Fruit fly (Drosophila melanogaster) whole organism, embryonic: ENCODE measurements around the gene Irk1.

ENCODE experiments used
- Atf-2 ChIP-seq: fragments of 200-800 bp; sonication (Bioruptor generic); optimal IDR thresholded peaks from 2 replicates; lab custom pipeline; 2016; ENCODE audit warnings: missing biosample characterization, missing genetic modification characterization
- CG10147 ChIP-seq: fragments of 200-800 bp; sonication (Bioruptor generic); optimal IDR thresholded peaks from 2 replicates; lab custom pipeline; 2019; ENCODE audit warnings: missing biosample characterization, mild to moderate bottlenecking, missing genetic modification characterization, moderate library complexity
- CG1024 ChIP-seq: fragments of 200-800 bp; sonication (Bioruptor generic); IDR thresholded peaks from 2 replicates; pipeline ENCODE4 v1.3.6; 2022; ENCODE audit warnings: missing biosample characterization, missing genetic modification characterization
- CG11093 ChIP-seq: fragments of 200-800 bp; sonication (Bioruptor generic); IDR thresholded peaks from 3 replicates; pipeline ENCODE4 v1.3.6; 2022; ENCODE audit warnings: missing biosample characterization, missing genetic modification characterization
- CG12104 ChIP-seq: fragments of 200-800 bp; sonication (Bioruptor generic); optimal IDR thresholded peaks from 3 replicates; lab custom pipeline; 2016; ENCODE audit warnings: missing biosample characterization, missing genetic modification characterization
- CG12219 ChIP-seq: fragments of 200-800 bp; sonication (Bioruptor generic); optimal IDR thresholded peaks from 3 replicates; lab custom pipeline; 2018; ENCODE audit warnings: missing biosample characterization, mild to moderate bottlenecking, missing genetic modification characterization
- CG12391 ChIP-seq: fragments of 200-800 bp; sonication (Bioruptor generic); optimal IDR thresholded peaks from 3 replicates; lab custom pipeline; 2018; ENCODE audit warnings: missing biosample characterization, mild to moderate bottlenecking, missing genetic modification characterization, moderate library complexity
- CG13123 ChIP-seq: fragments of 200-800 bp; sonication (Bioruptor generic); optimal IDR thresholded peaks from 2 replicates; lab custom pipeline; 2016; ENCODE audit warnings: missing biosample characterization, missing genetic modification characterization
- CG13894 ChIP-seq: fragments of 200-800 bp; sonication (Bioruptor generic); optimal IDR thresholded peaks from 3 replicates; lab custom pipeline; 2018; ENCODE audit warnings: missing biosample characterization, mild to moderate bottlenecking, missing genetic modification characterization, moderate library complexity
- CG14860 ChIP-seq: fragments of 200-800 bp; sonication (Bioruptor generic); IDR thresholded peaks from 3 replicates; pipeline ENCODE4 v1.3.6; 2022; ENCODE audit warnings: missing biosample characterization, missing genetic modification characterization; ENCODE audit not compliant: partially characterized antibody
- CG15011 ChIP-seq: fragments of 200-800 bp; sonication (Bioruptor generic); optimal IDR thresholded peaks from 3 replicates; lab custom pipeline; 2018; ENCODE audit warnings: missing biosample characterization, mild to moderate bottlenecking, missing genetic modification characterization
- CG17328 ChIP-seq: fragments of 200-800 bp; sonication (Bioruptor generic); IDR thresholded peaks from 2 replicates; pipeline ENCODE4 v1.3.6; 2022; ENCODE audit warnings: missing biosample characterization, missing genetic modification characterization
- CG2202 ChIP-seq: fragments of 200-800 bp; sonication (Bioruptor generic); optimal IDR thresholded peaks from 2 replicates; lab custom pipeline; 2018; ENCODE audit warnings: missing biosample characterization, mild to moderate bottlenecking, missing genetic modification characterization
- CG32772 ChIP-seq: fragments of 200-800 bp; sonication (Bioruptor generic); IDR thresholded peaks from 2 replicates; pipeline ENCODE4 v1.3.6; 2022; ENCODE audit warnings: missing biosample characterization, missing genetic modification characterization
- CG4360 ChIP-seq: fragments of 200-800 bp; sonication (Bioruptor generic); IDR thresholded peaks from 2 replicates; pipeline ENCODE4 v1.3.6; 2022; ENCODE audit warnings: missing biosample characterization, missing genetic modification characterization
- CG43689 ChIP-seq: fragments of 200-800 bp; sonication (Bioruptor generic); IDR thresholded peaks from 2 replicates; pipeline ENCODE4 v1.3.6; 2022; ENCODE audit warnings: missing biosample characterization, missing genetic modification characterization
- CG4424 ChIP-seq: fragments of 200-800 bp; sonication (Bioruptor generic); optimal IDR thresholded peaks from 3 replicates; lab custom pipeline; 2016; ENCODE audit warnings: missing biosample characterization, missing genetic modification characterization
- CG5180 ChIP-seq: fragments of 200-800 bp; sonication (Bioruptor generic); optimal IDR thresholded peaks from 3 replicates; lab custom pipeline; 2017; ENCODE audit warnings: missing biosample characterization, missing genetic modification characterization, mild to moderate bottlenecking, moderate library complexity, missing genetic modification reagents
- CG6254 ChIP-seq: fragments of 200-800 bp; sonication (Bioruptor generic); optimal IDR thresholded peaks from 3 replicates; lab custom pipeline; 2017; ENCODE audit warnings: mild to moderate bottlenecking, missing biosample characterization, missing genetic modification reagents, missing genetic modification characterization
- CG7839 ChIP-seq: fragments of 200-800 bp; sonication (Bioruptor generic); optimal IDR thresholded peaks from 3 replicates; lab custom pipeline; 2018; ENCODE audit warnings: missing biosample characterization, mild to moderate bottlenecking, missing genetic modification characterization, moderate library complexity
- CG9797 ChIP-seq: fragments of 200-800 bp; sonication (Bioruptor generic); optimal IDR thresholded peaks from 3 replicates; lab custom pipeline; 2018; ENCODE audit warnings: missing biosample characterization, mild to moderate bottlenecking, missing genetic modification characterization
- CG9932 ChIP-seq: fragments of 200-800 bp; sonication (Bioruptor generic); IDR thresholded peaks from 2 replicates; pipeline ENCODE4 v1.3.6; 2022; ENCODE audit warnings: missing biosample characterization, missing genetic modification characterization
- Hr51 ChIP-seq, 2 experiments: fragments of 200-800 bp; sonication (Bioruptor generic); optimal IDR thresholded peaks; 2 replicates in 1 of 2; 3 replicates in 1 of 2; lab custom pipeline; 2016 to 2018; ENCODE audit warnings: missing biosample characterization in 2 of 2, missing genetic modification characterization in 2 of 2, mild to moderate bottlenecking in 1 of 2, moderate library complexity in 1 of 2
- Meics ChIP-seq: fragments of 200-800 bp; sonication (Bioruptor generic); optimal IDR thresholded peaks from 2 replicates; lab custom pipeline; 2017; ENCODE audit warnings: missing biosample characterization, mild to moderate bottlenecking, missing genetic modification characterization
- Mes4 ChIP-seq: fragments of 200-800 bp; sonication (Bioruptor generic); optimal IDR thresholded peaks from 2 replicates; lab custom pipeline; 2016; ENCODE audit warnings: missing biosample characterization, missing genetic modification characterization
- Myb ChIP-seq: fragments of 200-800 bp; sonication (Bioruptor generic); optimal IDR thresholded peaks from 2 replicates; lab custom pipeline; 2016; ENCODE audit warnings: missing biosample characterization, missing genetic modification characterization
- Opbp ChIP-seq: fragments of 200-800 bp; sonication (Bioruptor generic); IDR thresholded peaks from 3 replicates; pipeline ENCODE4 v1.3.6; 2022; ENCODE audit warnings: missing biosample characterization, missing genetic modification characterization; ENCODE audit not compliant: partially characterized antibody
- Xrp1 ChIP-seq: fragments of 200-800 bp; sonication (Bioruptor generic); IDR thresholded peaks from 2 replicates; pipeline ENCODE4 v1.3.6; 2022; ENCODE audit warnings: missing biosample characterization, missing genetic modification characterization
- ash1 ChIP-seq: fragments of 200-800 bp; sonication (Bioruptor generic); optimal IDR thresholded peaks from 2 replicates; lab custom pipeline; 2018; ENCODE audit warnings: missing biosample characterization, mild to moderate bottlenecking, missing genetic modification characterization
- bab2 ChIP-seq: fragments of 200-800 bp; sonication (Bioruptor generic); optimal IDR thresholded peaks from 2 replicates; lab custom pipeline; 2016; ENCODE audit warnings: missing biosample characterization, missing genetic modification characterization
- br ChIP-seq: fragments of >200 bp; optimal IDR thresholded peaks from 2 replicates; lab custom pipeline; 2017
- chinmo ChIP-seq: fragments of 200-800 bp; sonication (Bioruptor generic); IDR thresholded peaks from 4 replicates; pipeline ENCODE4 v1.3.6; 2022; ENCODE audit warnings: missing biosample characterization, missing genetic modification characterization; ENCODE audit not compliant: partially characterized antibody
- crc ChIP-seq: fragments of 200-800 bp; sonication (Bioruptor generic); optimal IDR thresholded peaks from 2 replicates; lab custom pipeline; 2016; ENCODE audit warnings: missing biosample characterization, missing genetic modification characterization
- en ChIP-seq: fragments of 200-800 bp; sonication (Bioruptor generic); optimal IDR thresholded peaks from 2 replicates; lab custom pipeline; 2016; ENCODE audit warnings: missing biosample characterization, missing genetic modification characterization
- eyg ChIP-seq: fragments of 200-800 bp; sonication (Bioruptor generic); optimal IDR thresholded peaks from 3 replicates; lab custom pipeline; 2016; ENCODE audit warnings: missing biosample characterization, missing genetic modification characterization
- gfzf ChIP-seq: fragments of 200-800 bp; sonication (Bioruptor generic); optimal IDR thresholded peaks from 2 replicates; lab custom pipeline; 2016; ENCODE audit warnings: missing biosample characterization, mild to moderate bottlenecking, missing genetic modification characterization, moderate library complexity
- gsb ChIP-seq: fragments of 200-800 bp; sonication (Bioruptor generic); IDR thresholded peaks from 2 replicates; pipeline ENCODE4 v1.3.6; 2022; ENCODE audit warnings: missing biosample characterization, missing genetic modification characterization
- gt ChIP-seq: fragments of 200-800 bp; sonication (Bioruptor generic); IDR thresholded peaks from 2 replicates; pipeline ENCODE4 v1.3.6; 2022; ENCODE audit warnings: missing biosample characterization, missing genetic modification characterization
- insv ChIP-seq, 2 experiments: fragments of 200-800 bp; sonication (Bioruptor generic); optimal IDR thresholded peaks; 3 replicates each; lab custom pipeline; 2016 to 2018; ENCODE audit warnings: missing biosample characterization in 2 of 2, missing genetic modification characterization in 2 of 2
- klu ChIP-seq: fragments of 200-800 bp; sonication (Bioruptor generic); IDR thresholded peaks from 2 replicates; pipeline ENCODE4 v1.3.6; 2022; ENCODE audit warnings: missing biosample characterization, missing genetic modification characterization
- pnt ChIP-seq: fragments of 200-800 bp; sonication (Bioruptor generic); optimal IDR thresholded peaks from 3 replicates; lab custom pipeline; 2016; ENCODE audit warnings: missing biosample characterization, missing genetic modification characterization
- sens-2 ChIP-seq: fragments of 200-800 bp; sonication (Bioruptor generic); IDR thresholded peaks from 2 replicates; pipeline ENCODE4 v1.3.6; 2022; ENCODE audit warnings: missing biosample characterization, missing genetic modification characterization
- sqz ChIP-seq: fragments of 200-800 bp; sonication (Bioruptor generic); optimal IDR thresholded peaks from 3 replicates; lab custom pipeline; 2018; ENCODE audit warnings: missing biosample characterization, mild to moderate bottlenecking, missing genetic modification characterization
- stwl ChIP-seq: fragments of 200-800 bp; sonication (Bioruptor generic); optimal IDR thresholded peaks from 3 replicates; lab custom pipeline; 2018; ENCODE audit warnings: missing biosample characterization, mild to moderate bottlenecking, missing genetic modification characterization, moderate library complexity
- tll ChIP-seq, 2 experiments: fragments of 200-800 bp in 1 of 2; fragments of >200 bp in 1 of 2; sonication (Bioruptor generic) in 1 of 2; optimal IDR thresholded peaks; 2 replicates each; lab custom pipeline; 2017 to 2019; ENCODE audit warnings: missing biosample characterization in 2 of 2, missing genetic modification characterization in 2 of 2, mild to moderate bottlenecking in 1 of 2, moderate library complexity in 1 of 2
- tna ChIP-seq: fragments of 200-800 bp; sonication (Bioruptor generic); IDR thresholded peaks from 2 replicates; pipeline ENCODE4 v1.3.6; 2022; ENCODE audit warnings: missing biosample characterization, missing genetic modification characterization; ENCODE audit not compliant: partially characterized antibody
- wek ChIP-seq: fragments of 200-800 bp; sonication (Bioruptor generic); optimal IDR thresholded peaks from 3 replicates; lab custom pipeline; 2018; ENCODE audit warnings: missing biosample characterization, mild to moderate bottlenecking, missing genetic modification characterization, moderate library complexity
- yki ChIP-seq: fragments of >200 bp; optimal IDR thresholded peaks from 3 replicates; lab custom pipeline; 2018

Gene Irk1

dm6 chr3R:23189958-23190900 lies 22.1 kb downstream of the Irk1 start (continued):
- TF ChIP-seq Xrp1 (GFP tag; lab: Robert Waterston, UW) (peak; percentile 73), CG12391 (tag; lab: Kevin White, UChicago) (peak; percentile 77), CG1024 (0 out of 2 replicates have a peak, but pooled peaks have one; percentile 27), tll (GFP tag; optimal IDR thresholded peaks at IDR 0.05; lab: Kevin White, UChicago) (no peak), Atf-2 (GFP tag; lab: Kevin White, UChicago) (peak; percentile 47), gsb (GFP tag; lab: Robert Waterston, UW) (peak; percentile 40; the same call in 1 of the 2 replicates), CG10147 (GFP tag; lab: Kevin White, UChicago) (peak; percentile 18), CG11093 (GFP tag; lab: Robert Waterston, UW) (peak; percentile 48; the same call in 2 of the 3 replicates), CG17328 (peak; percentile 72), CG32772 (GFP tag; lab: Robert Waterston, UW) (peak; percentile 54), sqz (GFP tag; lab: Kevin White, UChicago) (peak; percentile 9), gt (GFP tag; lab: Robert Waterston, UW) (peak; percentile 9; the same call in 1 of the 2 replicates), CG15011 (GFP tag; lab: Kevin White, UChicago) (peak; percentile 64), pnt (GFP tag; lab: Kevin White, UChicago) (peak; percentile 52), CG4424 (GFP tag; lab: Kevin White, UChicago) (peak; percentile 62), wek (peak; percentile 60), CG43689 (GFP tag; lab: Robert Waterston, UW) (0 out of 2 replicates have a peak, but pooled peaks have one; percentile 36), CG13894 (peak; percentile 69), CG7839 (tag; lab: Kevin White, UChicago) (peak; percentile 85), insv (GFP tag; optimal IDR thresholded peaks at IDR 0.05; lab: Kevin White, UChicago) (peak in 1 of 2 experiments; percentile 15), Meics (GFP tag; lab: Kevin White, UChicago) (peak; percentile 71), CG2202 (tag; lab: Kevin White, UChicago) (peak; percentile 33), en (GFP tag; lab: Kevin White, UChicago) (no peak), Hr51 (GFP tag; optimal IDR thresholded peaks at IDR 0.05; lab: Kevin White, UChicago) (peak; percentile 35 to 84), gfzf (GFP tag; lab: Kevin White, UChicago) (no peak), Myb (peak; percentile 54), sens-2 (GFP tag; lab: Robert Waterston, UW) (no peak), Opbp (GFP tag; lab: Robert Waterston, UW) (no peak), klu (GFP tag; lab: Robert Waterston, UW) (peak; percentile 50; the same call in 1 of the 2 replicates), eyg (GFP tag; lab: Kevin White, UChicago) (no peak), br (lab: Kevin White, UChicago) (no peak), CG4360 (GFP tag; lab: Robert Waterston, UW) (no peak), Mes4 (GFP tag; lab: Kevin White, UChicago) (peak; percentile 59), CG6254 (GFP tag; lab: Kevin White, UChicago) (peak; percentile 22), tna (GFP tag; lab: Robert Waterston, UW) (no peak), CG12219 (GFP tag; lab: Kevin White, UChicago) (peak; percentile 80), CG9932 (GFP tag; lab: Robert Waterston, UW) (peak; percentile 81), CG9797 (GFP tag; lab: Kevin White, UChicago) (no peak), CG12104 (GFP tag; lab: Kevin White, UChicago) (no peak), CG13123 (GFP tag; lab: Kevin White, UChicago) (no peak), stwl (tag; lab: Kevin White, UChicago) (no peak), crc (GFP tag; lab: Kevin White, UChicago) (no peak), chinmo (peak; percentile 37; the same call in 1 of the 4 replicates), yki (lab: Kevin White, UChicago) (no peak), CG14860 (GFP tag; lab: Robert Waterston, UW) (no peak), bab2 (GFP tag; lab: Kevin White, UChicago) (peak; percentile 70), ash1 (GFP tag; lab: Kevin White, UChicago) (peak; percentile 1), CG5180 (GFP tag; lab: Kevin White, UChicago) (peak; percentile 52)
